Fruit fly (Drosophila melanogaster): ENCODE results near the gene CG31036.

The CG31036 gene

dm6 chr3R:29891183-29891582, 16.7 kb upstream of the CG31036 start (continued):
- TF ChIP-seq B-H2 (GFP tag; optimal IDR thresholded peaks at IDR 0.05) (peak; percentile 39), zen (tag; optimal IDR thresholded peaks at IDR 0.05) (no peak), CG5180 (GFP tag; optimal IDR thresholded peaks at IDR 0.05) (no peak), CG11085 (GFP tag; IDR thresholded peaks at IDR 0.05) (no peak), schlank (tag; optimal IDR thresholded peaks at IDR 0.05) (peak; percentile 51), gt (GFP tag; IDR thresholded peaks at IDR 0.05) (no peak), NFAT (GFP tag; IDR thresholded peaks at IDR 0.05) (no peak), pan (optimal IDR thresholded peaks at IDR 0.05) (no peak), pan (GFP tag; optimal IDR thresholded peaks at IDR 0.05 in 1 of 2, IDR thresholded peaks at IDR 0.05 in 1 of 2) (no peak), CG16779 (GFP tag; IDR thresholded peaks at IDR 0.05) (no peak), Bgb (GFP tag; IDR thresholded peaks at IDR 0.05; ENCODE audit: partially characterized antibody) (no peak), Dek (tag; optimal IDR thresholded peaks at IDR 0.05) (no peak), Hmr (GFP tag; optimal IDR thresholded peaks at IDR 0.05) (peak; percentile 72), CG31441 (GFP tag; IDR thresholded peaks at IDR 0.05) (no peak), CG17612 (GFP tag; IDR thresholded peaks at IDR 0.05) (no peak), CG7987 (GFP tag; optimal IDR thresholded peaks at IDR 0.05) (peak; percentile 41), Sin3A (optimal IDR thresholded peaks at IDR 0.05) (no peak), tna (GFP tag; IDR thresholded peaks at IDR 0.05; ENCODE audit: partially characterized antibody) (no peak), btn (GFP tag; optimal IDR thresholded peaks at IDR 0.05) (no peak), CG12071 (GFP tag; optimal IDR thresholded peaks at IDR 0.05) (peak; percentile 59), CG18619 (GFP tag; optimal IDR thresholded peaks at IDR 0.05) (peak; percentile 1), chinmo (GFP tag; IDR thresholded peaks at IDR 0.05; ENCODE audit: partially characterized antibody) (no peak), pfk (GFP tag; optimal IDR thresholded peaks at IDR 0.05) (no peak), HmgD (GFP tag; optimal IDR thresholded peaks at IDR 0.05) (no peak), CG13424 (tag; optimal IDR thresholded peaks at IDR 0.05) (no peak), CG12236 (GFP tag; optimal IDR thresholded peaks at IDR 0.05) (no peak), CG4404 (GFP tag; IDR thresholded peaks at IDR 0.05) (no peak), CG1024 (GFP tag; IDR thresholded peaks at IDR 0.05) (no peak), CG31388 (GFP tag; optimal IDR thresholded peaks at IDR 0.05) (no peak), MTF-1 (GFP tag; optimal IDR thresholded peaks at IDR 0.05; ENCODE audit: borderline replicate concordance) (no peak), fd96Cb (tag; optimal IDR thresholded peaks at IDR 0.05) (no peak), CG4707 (GFP tag; optimal IDR thresholded peaks at IDR 0.05) (no peak), Trl (optimal IDR thresholded peaks at IDR 0.05) (no peak), Trl (GFP tag; optimal IDR thresholded peaks at IDR 0.05) (peak; percentile 27), CG4854 (GFP tag; optimal IDR thresholded peaks at IDR 0.05) (no peak), sima (GFP tag; optimal IDR thresholded peaks at IDR 0.05) (no peak), pb (GFP tag; optimal IDR thresholded peaks at IDR 0.05) (no peak), CG2875 (GFP tag; optimal IDR thresholded peaks at IDR 0.05) (peak; percentile 17), crol (GFP tag; IDR thresholded peaks at IDR 0.05) (no peak)

dm6 chr3R:29893030-29893429, 14.9 kb upstream of the CG31036 start:
- TF ChIP-seq CG15073 (GFP tag; optimal IDR thresholded peaks at IDR 0.05) (no peak), vvl (GFP tag; IDR thresholded peaks at IDR 0.05) (peak; percentile 65; the same call in 1 of the 2 replicates), scrt (GFP tag; optimal IDR thresholded peaks at IDR 0.05) (no peak), Blimp-1 (GFP tag; optimal IDR thresholded peaks at IDR 0.05) (peak; percentile 97), kni (GFP tag; optimal IDR thresholded peaks at IDR 0.05) (peak; percentile 49), CG1603 (tag; optimal IDR thresholded peaks at IDR 0.05) (no peak), gsb-n (tag; optimal IDR thresholded peaks at IDR 0.05) (peak; percentile 37), Ets65A (GFP tag) (peak; percentile 74)
